Worm (Caenorhabditis elegans): ENCODE measurements around the gene srm-4.
A peak's percentile ranks its signal among the peaks of the same experiment; 100 is the strongest.

Gene srm-4

ce11 chrV:14361973-14362372 is 28.8 kb downstream of the srm-4 start:
- no peak for TF ChIP-seq ces-1 (GFP tag; optimal IDR thresholded peaks at IDR 0.05)
- TF ChIP-seq lin-13 (tag; optimal IDR thresholded peaks at IDR 0.05): no peak
- no peak for TF ChIP-seq hlh-1 (tag; optimal IDR thresholded peaks at IDR 0.05)
- no peak for TF ChIP-seq pha-4 (tag; optimal IDR thresholded peaks at IDR 0.05)
- TF ChIP-seq sptf-1 (tag; optimal IDR thresholded peaks at IDR 0.05): no peak
- no peak for TF ChIP-seq bed-3 (GFP tag; optimal IDR thresholded peaks at IDR 0.05)
- TF ChIP-seq cnd-1 (tag; optimal IDR thresholded peaks at IDR 0.05): no peak
- no peak for TF ChIP-seq drap-1 (GFP tag; optimal IDR thresholded peaks at IDR 0.05)

- no peak for TF ChIP-seq ceh-83 (GFP tag; optimal IDR thresholded peaks at IDR 0.05)
- no peak for TF ChIP-seq mab-5 (tag; optimal IDR thresholded peaks at IDR 0.05)
- no peak for TF ChIP-seq nhr-12 (tag; optimal IDR thresholded peaks at IDR 0.05)
- TF ChIP-seq lsy-2 (tag; optimal IDR thresholded peaks at IDR 0.05): peak; percentile 60
Measured at ce11 chrV:14364586-14365248, 31.5 kb downstream of the srm-4 start.

DNA sequence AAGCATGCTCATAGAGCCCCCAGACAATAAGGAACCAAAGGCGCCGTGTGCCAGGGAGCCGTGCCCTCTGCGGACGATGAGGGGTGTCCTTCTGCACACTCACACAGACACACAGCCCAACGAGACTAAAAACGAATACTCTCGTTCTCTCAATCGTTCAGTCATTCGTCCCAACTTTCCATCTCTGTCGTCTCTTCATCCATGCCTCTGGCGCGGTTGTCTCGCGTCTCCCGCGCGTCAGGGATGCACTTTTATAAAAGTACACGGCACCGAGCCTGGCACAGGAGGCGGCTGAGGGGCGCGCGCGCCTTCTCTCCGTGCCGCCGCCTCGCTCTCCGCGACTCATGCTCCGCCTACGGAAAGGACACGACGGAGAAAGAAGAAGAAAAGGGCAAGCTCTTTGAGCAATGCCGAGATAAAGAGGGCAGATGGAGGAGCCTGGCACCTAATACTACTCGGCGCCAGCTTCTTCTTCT is 33.3 kb downstream of the srm-4 start:
- TF ChIP-seq pha-4 (tag; optimal IDR thresholded peaks at IDR 0.05): no peak
- TF ChIP-seq nhr-237 (tag; optimal IDR thresholded peaks at IDR 0.05): no peak
- no peak for TF ChIP-seq ceh-39 (tag; optimal IDR thresholded peaks at IDR 0.05)
- TF ChIP-seq mep-1 (tag; optimal IDR thresholded peaks at IDR 0.05): no peak
- TF ChIP-seq unc-39 (tag; optimal IDR thresholded peaks at IDR 0.05): no peak
- TF ChIP-seq snpc-4 (tag; optimal IDR thresholded peaks at IDR 0.05): no peak
- no peak for TF ChIP-seq ztf-11 (tag; optimal IDR thresholded peaks at IDR 0.05)
- no peak for TF ChIP-seq elt-1 (tag; optimal IDR thresholded peaks at IDR 0.05; ENCODE audit: borderline replicate concordance, insufficient read depth)
- no peak for TF ChIP-seq nhr-2 (tag; optimal IDR thresholded peaks at IDR 0.05)
- TF ChIP-seq drap-1 (GFP tag; optimal IDR thresholded peaks at IDR 0.05): no peak
- TF ChIP-seq sptf-1 (tag; optimal IDR thresholded peaks at IDR 0.05): no peak
- no peak for TF ChIP-seq nhr-28 (tag; optimal IDR thresholded peaks at IDR 0.05)
- no peak for TF ChIP-seq mls-2 (tag; optimal IDR thresholded peaks at IDR 0.05)
- no peak for TF ChIP-seq unc-120 (tag; optimal IDR thresholded peaks at IDR 0.05; ENCODE audit: poor library complexity, severe bottlenecking)
- no peak for TF ChIP-seq nhr-12 (tag; optimal IDR thresholded peaks at IDR 0.05)
- TF ChIP-seq bed-3 (GFP tag; optimal IDR thresholded peaks at IDR 0.05): no peak
- TF ChIP-seq lsy-2 (tag; optimal IDR thresholded peaks at IDR 0.05): no peak
- no peak for TF ChIP-seq ces-1 (GFP tag; optimal IDR thresholded peaks at IDR 0.05)
- no peak for TF ChIP-seq cnd-1 (tag; optimal IDR thresholded peaks at IDR 0.05)
- TF ChIP-seq nhr-76 (tag; optimal IDR thresholded peaks at IDR 0.05): no peak

DNA sequence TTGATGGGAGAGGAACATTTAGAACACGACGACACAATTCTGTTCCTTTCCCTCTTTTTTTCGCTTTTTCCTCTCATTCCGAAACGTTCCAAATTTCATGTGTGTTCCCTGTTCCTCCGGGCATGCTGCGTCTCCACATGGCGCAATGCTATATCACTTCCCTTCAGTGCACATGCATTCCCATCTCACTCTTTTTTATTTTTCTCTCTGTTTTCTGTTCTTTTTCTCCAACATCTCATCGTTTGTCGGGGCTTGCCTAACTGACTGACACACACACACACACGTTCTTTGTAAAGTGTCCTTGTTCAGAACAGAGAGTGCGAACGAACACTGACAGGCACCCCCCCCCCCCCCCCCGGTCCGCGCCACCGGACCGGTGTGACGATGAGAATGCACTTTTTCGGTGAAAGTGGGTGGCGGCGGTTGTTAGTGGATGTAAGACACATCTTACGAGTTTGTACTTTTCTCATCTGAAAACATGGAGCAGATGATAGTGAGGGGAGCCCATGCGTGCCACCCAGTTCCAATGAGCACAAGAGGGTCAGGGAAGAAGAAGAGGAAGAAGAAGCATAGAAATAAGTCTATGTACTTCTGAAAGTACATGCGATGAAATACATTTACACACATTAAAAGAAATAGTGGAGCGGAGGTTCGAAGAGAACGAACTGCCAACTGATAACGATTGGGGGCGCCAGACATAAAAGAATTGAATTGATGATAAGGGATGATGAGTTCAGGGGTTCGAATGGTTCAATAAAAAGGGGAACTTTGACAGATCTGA is 35.2 kb downstream of the srm-4 start:
- TF ChIP-seq drap-1 (GFP tag; optimal IDR thresholded peaks at IDR 0.05) (peak; percentile 21), nhr-2 (tag; optimal IDR thresholded peaks at IDR 0.05) (no peak), lin-13 (tag; optimal IDR thresholded peaks at IDR 0.05) (no peak), lin-32 (GFP tag; optimal IDR thresholded peaks at IDR 0.05) (peak; percentile 33), sptf-1 (tag; optimal IDR thresholded peaks at IDR 0.05) (peak; percentile 11), ceh-43 (GFP tag; optimal IDR thresholded peaks at IDR 0.05) (no peak)

ce11 chrV:14369412-14369811 is 36.2 kb downstream of the srm-4 start:
- TF ChIP-seq unc-120 (tag; optimal IDR thresholded peaks at IDR 0.05; ENCODE audit: poor library complexity, severe bottlenecking): no peak

DNA sequence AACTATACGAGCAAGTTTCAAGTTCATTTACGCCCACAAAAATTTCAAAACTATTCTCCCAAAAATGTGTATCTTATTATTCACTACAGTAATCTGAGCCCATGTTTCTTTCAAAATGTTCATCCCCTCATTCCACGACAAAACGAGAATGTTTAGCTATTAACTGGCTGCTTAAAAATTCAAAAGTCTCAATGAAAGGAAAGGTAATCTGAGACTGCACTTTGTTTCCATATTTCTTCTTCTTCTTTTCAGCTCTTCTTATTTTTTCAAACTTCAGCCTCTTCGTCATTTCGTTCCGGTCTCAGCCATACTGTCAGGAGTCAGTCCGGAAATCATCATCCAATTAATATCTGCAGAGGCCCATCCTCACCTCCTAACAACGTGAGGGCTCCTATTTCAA is 39.6 kb downstream of the srm-4 start, which contains the start of gene unc-39:
TSS of gene unc-39 (plus strand) at position 301 of the 400 bp plus-strand sequence.
- TF ChIP-seq lsy-2 (tag; optimal IDR thresholded peaks at IDR 0.05): no peak
- TF ChIP-seq zip-8 (tag; optimal IDR thresholded peaks at IDR 0.05): no peak
